Worm (Caenorhabditis elegans) whole organism, dauer: ENCODE data around the gene R160.3.
"Not testable (repeated sequence)": the region's sequence is repeated elsewhere in the genome, so short reads cannot be mapped to it uniquely, and the experiment has no call there.

Experiments
- unc-62 ChIP-seq: sonication (generic microtip); optimal IDR thresholded peaks from 2 replicates; lab custom pipeline; 2017; ENCODE audit warnings: missing biosample characterization, missing genetic modification reagents, missing genetic modification characterization

Gene R160.3

ce11 chrX:4339332-4339731, 26.8 kb downstream of the R160.3 start, which contains the start of gene cst-1:
Gene cst-1, plus strand, starts transcription at chrX:4339632.
- not testable (repeated sequence) for TF ChIP-seq unc-62 (GFP tag; lab: Kevin White, UChicago)

DNA sequence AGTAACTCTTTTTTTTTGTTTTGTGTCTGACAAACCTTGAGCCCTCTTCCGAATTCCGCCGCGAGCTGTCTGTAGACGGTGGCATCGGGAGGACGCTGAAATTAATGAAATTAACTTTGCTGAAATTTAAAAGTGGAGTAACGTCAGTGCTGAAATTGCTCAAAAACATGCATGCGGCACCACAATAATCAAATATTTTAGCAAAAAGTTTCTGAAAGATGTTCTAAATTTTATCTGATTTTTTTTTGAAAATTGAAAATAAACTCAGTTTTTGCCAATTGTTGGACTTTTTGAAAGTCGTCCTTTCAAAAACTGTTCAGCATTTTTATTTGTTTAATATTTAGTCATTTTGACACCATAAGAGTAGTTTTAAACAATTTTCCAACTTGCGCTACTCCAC, 30.2 kb downstream of the R160.3 start, which contains the start of gene cst-2:
TSS of gene cst-2 (minus strand) at position 101 of the 400 bp plus-strand sequence.
- TF ChIP-seq unc-62 (GFP tag; lab: Kevin White, UChicago): not testable (repeated sequence)

- not testable (repeated sequence) for TF ChIP-seq unc-62 (GFP tag; lab: Kevin White, UChicago)
Observed at ce11 chrX:4332305-4332704, 33.8 kb downstream of the R160.3 start, which contains the start of gene C24A8.6. Gene C24A8.6, minus strand, starts transcription at chrX:4332405.

- no peak for TF ChIP-seq unc-62 (GFP tag; lab: Kevin White, UChicago)
Observed at ce11 chrX:4328816-4329215, 37.3 kb downstream of the R160.3 start, which contains the start of gene C24A8.5. Gene C24A8.5, minus strand, starts transcription at chrX:4328916.

DNA sequence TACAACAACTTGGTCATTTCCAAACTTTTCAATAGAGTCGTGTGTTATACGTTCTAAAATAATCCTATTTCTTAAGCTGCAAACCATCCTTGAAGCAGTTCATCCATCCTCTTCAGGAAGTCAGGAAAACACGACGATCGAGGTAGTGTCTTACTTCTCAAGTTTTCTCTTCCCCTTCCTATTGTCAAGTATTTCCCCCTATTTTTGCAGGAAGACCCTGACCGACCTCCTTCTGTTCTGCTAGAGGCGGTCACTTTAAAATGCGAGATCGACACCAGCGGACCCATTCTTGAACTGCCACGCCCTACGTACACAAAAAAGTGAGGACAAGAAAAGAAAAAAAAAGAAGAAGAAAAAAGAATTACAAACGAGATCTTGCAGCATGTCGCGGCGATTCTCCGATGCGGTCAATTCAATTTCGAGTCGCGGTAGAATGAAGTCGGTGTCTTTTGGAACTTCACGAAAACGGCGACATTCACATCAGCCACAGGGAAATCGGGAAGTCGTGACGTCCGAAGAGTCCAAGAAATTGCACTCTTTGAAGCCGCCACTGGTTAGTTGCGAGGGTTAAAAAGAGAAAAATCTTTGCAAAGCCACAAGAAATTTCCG, 43.2 kb downstream of the R160.3 start:
- TF ChIP-seq unc-62 (GFP tag; lab: Kevin White, UChicago): no peak

DNA sequence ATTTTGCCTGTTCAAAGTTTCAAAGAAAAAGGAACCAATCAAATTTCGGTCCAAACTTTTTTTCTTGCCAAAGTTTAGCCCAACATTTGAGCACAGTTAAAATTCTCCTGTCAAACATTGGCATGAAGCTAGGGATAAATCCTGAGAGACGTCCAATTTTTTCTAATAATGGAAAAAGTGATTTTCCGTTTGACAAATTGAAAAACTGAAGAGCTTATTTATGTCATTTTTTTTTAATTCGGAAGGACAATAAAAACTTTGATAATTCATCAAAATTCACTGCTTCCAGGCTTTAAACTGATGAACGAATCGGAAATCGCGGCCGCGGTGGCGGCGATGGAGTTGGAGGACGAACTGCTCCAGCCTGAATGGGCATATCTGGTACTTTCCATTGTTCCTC, 45.6 kb downstream of the R160.3 start, which contains the start of gene dop-6:
TSS of gene dop-6 (plus strand) at position 301 of the 400 bp plus-strand sequence.
- TF ChIP-seq unc-62 (GFP tag; lab: Kevin White, UChicago): no peak

DNA sequence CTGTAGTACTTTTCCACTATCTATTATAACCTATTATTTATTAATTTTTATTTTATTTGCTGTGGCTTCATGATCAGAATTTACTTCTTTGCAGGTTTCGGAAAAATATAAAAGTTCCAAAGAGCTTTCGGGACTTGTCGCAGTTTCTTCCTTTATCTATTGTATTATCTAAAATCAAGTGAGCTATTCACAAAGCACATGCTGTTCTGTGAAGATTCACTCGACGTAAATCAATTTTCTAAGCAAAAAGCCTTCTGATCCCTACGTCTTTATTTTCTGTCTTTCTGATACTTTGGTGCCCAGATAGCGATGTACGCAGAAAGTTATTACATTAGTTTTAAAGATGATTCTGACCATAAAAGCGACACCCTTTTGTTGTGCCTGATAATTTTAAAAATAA, 49.0 kb downstream of the R160.3 start:
- no peak for TF ChIP-seq unc-62 (GFP tag; lab: Kevin White, UChicago)
